Worm (Caenorhabditis elegans) whole organism, mixed stage, embryonic: Measurements from ENCODE around the gene M03C11.9.

ENCODE experiments used
- blmp-1 ChIP-seq: fragments of 150-350 bp; optimal IDR thresholded peaks from 2 replicates; lab custom pipeline; 2014; ENCODE audit warnings: missing biosample characterization, missing genetic modification characterization
- ces-1 ChIP-seq: fragments of 150-350 bp; optimal IDR thresholded peaks from 2 replicates; lab custom pipeline; 2014; ENCODE audit warnings: missing biosample characterization, missing genetic modification reagents, missing genetic modification characterization
- elt-1 ChIP-seq: sonication (generic microtip); optimal IDR thresholded peaks from 2 replicates; lab custom pipeline; 2017; ENCODE audit warnings: missing genetic modification characterization, mild to moderate bottlenecking, missing compliant biosample characterization, antibody characterized with exemption, moderate library complexity, borderline replicate concordance; ENCODE audit not compliant: insufficient read depth
- lin-13 ChIP-seq: fragments of 150-350 bp; optimal IDR thresholded peaks from 2 replicates; lab custom pipeline; 2014; ENCODE audit warnings: missing biosample characterization, missing genetic modification characterization
- lsy-2 ChIP-seq: fragments of 150-350 bp; optimal IDR thresholded peaks from 2 replicates; lab custom pipeline; 2014; ENCODE audit warnings: missing biosample characterization, missing genetic modification characterization
- mab-5 ChIP-seq: fragments of 150-350 bp; optimal IDR thresholded peaks from 2 replicates; lab custom pipeline; 2014; ENCODE audit warnings: missing biosample characterization, missing genetic modification characterization
- mep-1 ChIP-seq: fragments of 150-350 bp; optimal IDR thresholded peaks from 2 replicates; lab custom pipeline; 2017; ENCODE audit warnings: missing biosample characterization, missing genetic modification reagents, missing genetic modification characterization, inconsistent platforms
- nhr-237 ChIP-seq: fragments of 150-350 bp; optimal IDR thresholded peaks from 2 replicates; lab custom pipeline; 2014; ENCODE audit warnings: missing biosample characterization, missing genetic modification characterization
- nhr-28 ChIP-seq: fragments of 150-350 bp; optimal IDR thresholded peaks from 2 replicates; lab custom pipeline; 2014; ENCODE audit warnings: missing biosample characterization, missing genetic modification characterization
- snpc-4 ChIP-seq: fragments of 150-350 bp; optimal IDR thresholded peaks from 2 replicates; lab custom pipeline; 2014; ENCODE audit warnings: missing biosample characterization, missing genetic modification characterization
- sptf-1 ChIP-seq: sonication (generic microtip); optimal IDR thresholded peaks from 2 replicates; lab custom pipeline; 2017; ENCODE audit warnings: mild to moderate bottlenecking, missing genetic modification characterization, moderate library complexity, missing compliant biosample characterization
- ztf-11 ChIP-seq: fragments of 150-350 bp; optimal IDR thresholded peaks from 2 replicates; lab custom pipeline; 2014; ENCODE audit warnings: missing biosample characterization, missing genetic modification characterization

- TF ChIP-seq ztf-11 (tag; lab: Kevin White, UChicago) (no peak), blmp-1 (tag; lab: Kevin White, UChicago) (no peak), nhr-237 (tag; lab: Kevin White, UChicago) (no peak), mab-5 (tag; lab: Kevin White, UChicago) (no peak), lin-13 (no peak), lsy-2 (tag; lab: Kevin White, UChicago) (no peak), nhr-28 (tag; lab: Kevin White, UChicago) (no peak), ces-1 (GFP tag; lab: Kevin White, UChicago) (no peak), sptf-1 (tag; lab: Kevin White, UChicago) (no peak), snpc-4 (tag; lab: Kevin White, UChicago) (no peak), mep-1 (tag; lab: Kevin White, UChicago) (no peak), elt-1 (tag; lab: Kevin White, UChicago) (no peak)
Measured at ce11 chrIII:10381473-10381872, 10.1 kb downstream of the M03C11.9 start, which contains the start of gene C38H2.2.
